Worm (Caenorhabditis elegans): ENCODE data around the gene hip-1.

DNA sequence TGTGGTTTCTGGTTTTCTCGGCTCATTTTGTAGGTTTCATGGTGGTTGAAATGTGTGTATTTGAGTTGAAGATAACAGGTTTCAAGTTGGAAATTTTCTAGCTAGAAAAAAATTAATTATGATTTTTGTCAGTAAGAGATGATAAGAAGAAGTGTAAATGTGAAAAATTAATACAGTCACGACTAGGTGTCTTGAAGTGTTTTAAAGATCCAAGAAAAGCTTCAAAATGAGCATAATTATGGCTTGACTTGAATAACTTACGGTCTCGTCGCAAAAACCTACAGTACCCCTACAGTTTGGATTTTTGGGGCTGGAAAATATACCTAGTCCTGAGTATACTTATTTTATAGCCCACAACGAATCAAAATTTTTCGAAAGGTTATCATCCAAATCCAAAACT lies 51.9 kb downstream of the hip-1 start, which contains the start of gene exc-12:
- no peak for TF ChIP-seq T22C8.4 (GFP tag; IDR thresholded peaks at IDR 0.05)
- no peak for TF ChIP-seq ztf-23 (GFP tag; IDR thresholded peaks at IDR 0.05)
- TF ChIP-seq cog-1 (tag; optimal IDR thresholded peaks at IDR 0.05), result no peak
- TF ChIP-seq ztf-29 (GFP tag; IDR thresholded peaks at IDR 0.05), result no peak
- TF ChIP-seq med-1 (GFP tag; optimal IDR thresholded peaks at IDR 0.05; ENCODE audit: insufficient read depth), result no peak
- no peak for TF ChIP-seq ref-1 (GFP tag; conservative IDR thresholded peaks at IDR 0.05)
- TF ChIP-seq flt-1 (GFP tag; IDR thresholded peaks at IDR 0.05), result no peak
- TF ChIP-seq klf-2 (GFP tag; conservative IDR thresholded peaks at IDR 0.05), result no peak
- TF ChIP-seq tab-1 (GFP tag; IDR thresholded peaks at IDR 0.05), result no peak

Measured in whole organism, midembryonic.